Fruit fly (Drosophila melanogaster) whole organism, prepupa: ENCODE data around the gene CG33947.

Experiments
- CG10631 ChIP-seq: fragments of 200-800 bp; sonication (Bioruptor generic); optimal IDR thresholded peaks from 2 replicates; lab custom pipeline; 2016; ENCODE audit warnings: missing biosample characterization, missing genetic modification characterization
- CG10669 ChIP-seq: fragments of 200-800 bp; sonication (Bioruptor generic); optimal IDR thresholded peaks from 3 replicates; lab custom pipeline; 2018; ENCODE audit warnings: missing biosample characterization, mild to moderate bottlenecking, missing genetic modification characterization, moderate library complexity
- CG11294 ChIP-seq: fragments of 200-800 bp; sonication (Bioruptor generic); IDR thresholded peaks from 2 replicates; pipeline ENCODE4 v1.3.6; 2022; ENCODE audit warnings: missing biosample characterization, missing genetic modification characterization
- CG11762 ChIP-seq: fragments of 200-800 bp; sonication (Bioruptor generic); optimal IDR thresholded peaks from 3 replicates; lab custom pipeline; 2016; ENCODE audit warnings: missing biosample characterization, missing genetic modification characterization; ENCODE audit not compliant: insufficient read depth
- CG11902 ChIP-seq: fragments of 200-800 bp; sonication (Bioruptor generic); optimal IDR thresholded peaks from 3 replicates; lab custom pipeline; 2016; ENCODE audit warnings: missing biosample characterization, missing genetic modification characterization
- CG1621 ChIP-seq: fragments of 200-800 bp; sonication (Bioruptor generic); optimal IDR thresholded peaks from 3 replicates; lab custom pipeline; 2018; ENCODE audit warnings: missing biosample characterization, mild to moderate bottlenecking, missing genetic modification characterization
- CG16779 ChIP-seq: fragments of 200-800 bp; sonication (Bioruptor generic); optimal IDR thresholded peaks from 3 replicates; lab custom pipeline; 2017; ENCODE audit warnings: missing biosample characterization, mild to moderate bottlenecking, missing genetic modification characterization
- CG3032 ChIP-seq: fragments of 200-800 bp; optimal IDR thresholded peaks from 2 replicates; lab custom pipeline; 2019; ENCODE audit warnings: missing biosample characterization, mild to moderate bottlenecking, missing genetic modification characterization, moderate library complexity
- CG31627 ChIP-seq: fragments of 200-800 bp; sonication (Bioruptor generic); optimal IDR thresholded peaks from 3 replicates; lab custom pipeline; 2016; ENCODE audit warnings: missing biosample characterization, missing genetic modification characterization
- CG32006 ChIP-seq: fragments of 200-800 bp; sonication (Bioruptor generic); optimal IDR thresholded peaks from 3 replicates; lab custom pipeline; 2017; ENCODE audit warnings: missing biosample characterization, mild to moderate bottlenecking, missing genetic modification characterization
- CG34406 ChIP-seq: fragments of 200-800 bp; sonication (Bioruptor generic); optimal IDR thresholded peaks from 3 replicates; lab custom pipeline; 2016; ENCODE audit warnings: missing biosample characterization, missing genetic modification characterization
- CG3919 ChIP-seq: fragments of 200-800 bp; sonication (Bioruptor generic); optimal IDR thresholded peaks from 3 replicates; lab custom pipeline; 2016; ENCODE audit warnings: missing biosample characterization, missing genetic modification characterization
- CG4318 ChIP-seq: fragments of 200-800 bp; sonication (Bioruptor generic); optimal IDR thresholded peaks from 3 replicates; lab custom pipeline; 2017; ENCODE audit warnings: missing biosample characterization, mild to moderate bottlenecking, missing genetic modification characterization
- CG6163 ChIP-seq: fragments of 200-800 bp; sonication (Bioruptor generic); IDR thresholded peaks from 3 replicates; pipeline ENCODE4 v1.3.6; 2022; ENCODE audit warnings: missing biosample characterization, missing genetic modification characterization
- CG6276 ChIP-seq: fragments of 200-800 bp; sonication (Bioruptor generic); optimal IDR thresholded peaks from 2 replicates; lab custom pipeline; 2017; ENCODE audit warnings: missing biosample characterization, mild to moderate bottlenecking, missing genetic modification characterization
- CG6854 ChIP-seq: fragments of 200-800 bp; sonication (Bioruptor generic); optimal IDR thresholded peaks from 2 replicates; lab custom pipeline; 2017; ENCODE audit warnings: missing biosample characterization, mild to moderate bottlenecking, missing genetic modification characterization
- CG8119 ChIP-seq: fragments of 200-800 bp; sonication (Bioruptor generic); IDR thresholded peaks from 3 replicates; pipeline ENCODE4 v1.3.6; 2022; ENCODE audit warnings: missing biosample characterization, missing genetic modification characterization
- CG8632 ChIP-seq: fragments of 200-800 bp; sonication (Bioruptor generic); optimal IDR thresholded peaks from 3 replicates; lab custom pipeline; 2016; ENCODE audit warnings: missing biosample characterization, missing genetic modification characterization
- CG9139 ChIP-seq: fragments of 200-800 bp; sonication (Bioruptor generic); optimal IDR thresholded peaks from 3 replicates; lab custom pipeline; 2017; ENCODE audit warnings: missing biosample characterization, mild to moderate bottlenecking, missing genetic modification characterization
- Eip75B ChIP-seq: fragments of 200-800 bp; sonication (Bioruptor generic); optimal IDR thresholded peaks from 3 replicates; lab custom pipeline; 2016; ENCODE audit warnings: missing biosample characterization, missing genetic modification characterization
- Eip93F ChIP-seq: fragments of 200-800 bp; sonication (Bioruptor generic); optimal IDR thresholded peaks from 2 replicates; lab custom pipeline; 2016; ENCODE audit warnings: missing biosample characterization, mild to moderate bottlenecking, missing genetic modification characterization
- Ets21C ChIP-seq: fragments of 200-800 bp; sonication (Bioruptor generic); optimal IDR thresholded peaks from 3 replicates; lab custom pipeline; 2016; ENCODE audit warnings: missing biosample characterization, missing genetic modification characterization
- Ets96B ChIP-seq: fragments of 200-800 bp; optimal IDR thresholded peaks from 2 replicates; lab custom pipeline; 2019; ENCODE audit warnings: missing biosample characterization, mild to moderate bottlenecking, missing genetic modification characterization, moderate library complexity
- Hr38 ChIP-seq: sonication (Bioruptor generic); optimal IDR thresholded peaks from 2 replicates; lab custom pipeline; 2016; ENCODE audit warnings: missing biosample characterization, missing genetic modification characterization
- Hr39 ChIP-seq: fragments of 200-800 bp; sonication (Bioruptor generic); optimal IDR thresholded peaks from 2 replicates; lab custom pipeline; 2016; ENCODE audit warnings: missing biosample characterization, missing genetic modification characterization
- Hr4 ChIP-seq: fragments of 200-800 bp; sonication (Bioruptor generic); optimal IDR thresholded peaks from 3 replicates; lab custom pipeline; 2016; ENCODE audit warnings: missing biosample characterization, missing genetic modification characterization
- Lpt ChIP-seq: fragments of 200-800 bp; sonication (Bioruptor generic); optimal IDR thresholded peaks from 3 replicates; lab custom pipeline; 2016; ENCODE audit warnings: missing biosample characterization, missing genetic modification characterization
- Met ChIP-seq: fragments of 200-800 bp; sonication (Bioruptor generic); optimal IDR thresholded peaks from 3 replicates; lab custom pipeline; 2016; ENCODE audit warnings: missing biosample characterization, missing genetic modification characterization
- OdsH ChIP-seq: fragments of 200-800 bp; sonication (Bioruptor generic); optimal IDR thresholded peaks from 3 replicates; lab custom pipeline; 2016; ENCODE audit warnings: missing biosample characterization, missing genetic modification characterization
- Sox102F ChIP-seq: fragments of 200-800 bp; sonication (Bioruptor generic); optimal IDR thresholded peaks from 2 replicates; lab custom pipeline; 2016; ENCODE audit warnings: missing biosample characterization, mild to moderate bottlenecking, missing genetic modification characterization
- Sox14 ChIP-seq: fragments of 200-800 bp; sonication (Bioruptor generic); optimal IDR thresholded peaks from 3 replicates; lab custom pipeline; 2016; ENCODE audit warnings: missing biosample characterization, missing genetic modification characterization
- achi ChIP-seq: fragments of 200-800 bp; sonication (Bioruptor generic); optimal IDR thresholded peaks from 3 replicates; lab custom pipeline; 2016; ENCODE audit warnings: missing biosample characterization, missing genetic modification characterization
- acj6 ChIP-seq: fragments of 200-800 bp; sonication (Bioruptor generic); optimal IDR thresholded peaks from 3 replicates; lab custom pipeline; 2016; ENCODE audit warnings: missing biosample characterization, missing genetic modification characterization
- dac ChIP-seq: fragments of 200-800 bp; sonication (Bioruptor generic); optimal IDR thresholded peaks from 2 replicates; lab custom pipeline; 2017; ENCODE audit warnings: missing biosample characterization, mild to moderate bottlenecking, missing genetic modification characterization
- dsx ChIP-seq: fragments of 200-800 bp; optimal IDR thresholded peaks from 3 replicates; lab custom pipeline; 2019; ENCODE audit warnings: missing biosample characterization, mild to moderate bottlenecking, missing genetic modification characterization, moderate library complexity; ENCODE audit not compliant: poor library complexity, severe bottlenecking
- eg ChIP-seq: fragments of 200-800 bp; sonication (Bioruptor generic); IDR thresholded peaks from 3 replicates; pipeline ENCODE4 v1.3.6; 2022; ENCODE audit warnings: missing biosample characterization, missing genetic modification characterization
- esn ChIP-seq: fragments of 200-800 bp; sonication (Bioruptor generic); optimal IDR thresholded peaks from 2 replicates; lab custom pipeline; 2016; ENCODE audit warnings: missing biosample characterization, mild to moderate bottlenecking, missing genetic modification characterization, moderate library complexity
- fd59A ChIP-seq: fragments of 200-800 bp; sonication (Bioruptor generic); optimal IDR thresholded peaks from 2 replicates; lab custom pipeline; 2017; ENCODE audit warnings: missing biosample characterization, mild to moderate bottlenecking, missing genetic modification characterization, missing genetic modification reagents
- lz ChIP-seq: fragments of 200-800 bp; sonication (Bioruptor generic); optimal IDR thresholded peaks from 3 replicates; lab custom pipeline; 2016; ENCODE audit warnings: missing biosample characterization, missing genetic modification characterization
- net ChIP-seq: fragments of 200-800 bp; sonication (Bioruptor generic); optimal IDR thresholded peaks from 3 replicates; lab custom pipeline; 2016; ENCODE audit warnings: missing biosample characterization, missing genetic modification characterization
- pdm3 ChIP-seq: fragments of 200-800 bp; sonication (Bioruptor generic); optimal IDR thresholded peaks from 3 replicates; lab custom pipeline; 2016; ENCODE audit warnings: missing biosample characterization, missing genetic modification characterization
- spab ChIP-seq: fragments of 200-800 bp; sonication (Bioruptor generic); optimal IDR thresholded peaks from 2 replicates; lab custom pipeline; 2017; ENCODE audit warnings: missing biosample characterization, mild to moderate bottlenecking, missing genetic modification characterization, missing genetic modification reagents
- ss ChIP-seq, 2 experiments: fragments of 200-800 bp; sonication (Bioruptor generic); optimal IDR thresholded peaks; 2 replicates in 1 of 2; 3 replicates in 1 of 2; lab custom pipeline; 2017 to 2018; ENCODE audit warnings: mild to moderate bottlenecking in 2 of 2, missing biosample characterization in 2 of 2, missing genetic modification characterization in 2 of 2, moderate library complexity in 1 of 2
- svp ChIP-seq: fragments of 200-800 bp; sonication (Bioruptor generic); peaks from one replicate; lab custom pipeline; 2016; ENCODE audit warnings: missing biosample characterization, missing genetic modification characterization
- topi ChIP-seq: fragments of 200-800 bp; sonication (Bioruptor generic); optimal IDR thresholded peaks from 3 replicates; lab custom pipeline; 2016; ENCODE audit warnings: missing biosample characterization, missing genetic modification characterization
- vri ChIP-seq: fragments of 200-800 bp; sonication (Bioruptor generic); optimal IDR thresholded peaks from 3 replicates; lab custom pipeline; 2016; ENCODE audit warnings: missing biosample characterization, mild to moderate bottlenecking, missing genetic modification characterization

Gene CG33947

DNA sequence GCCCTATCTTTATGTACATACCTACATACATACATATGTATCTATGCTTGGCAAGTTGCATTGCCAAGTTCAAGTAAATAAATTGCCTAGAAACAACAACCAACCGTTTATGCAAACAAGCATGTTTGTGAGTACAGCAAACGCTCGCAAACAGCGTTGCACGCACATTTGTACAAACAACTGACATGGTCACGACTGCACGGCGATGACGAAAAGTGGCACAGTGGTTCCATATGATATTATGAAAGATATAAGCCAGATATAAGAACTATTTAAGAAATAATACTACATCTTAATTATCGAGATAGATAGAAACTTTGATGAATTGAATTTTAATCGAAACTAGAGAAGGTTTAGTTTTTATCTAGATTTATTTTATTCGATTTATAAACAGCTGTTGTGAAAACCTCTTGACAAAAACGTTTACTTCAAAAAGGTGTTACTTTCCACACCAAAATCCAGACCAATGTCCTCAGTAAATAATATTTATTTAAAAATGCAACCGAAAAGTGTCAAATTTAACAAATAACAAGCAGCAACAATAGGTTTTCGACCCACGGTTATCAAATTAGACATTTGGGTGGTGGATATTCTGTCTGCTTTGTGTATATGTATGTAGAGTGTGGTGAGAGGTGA, 6.4 kb upstream of the CG33947 start (continued):
- TF ChIP-seq CG11902 (GFP tag; lab: Kevin White, UChicago), result no peak
- TF ChIP-seq Eip75B (GFP tag; lab: Kevin White, UChicago), result peak; percentile 49
- peak; percentile 68 for TF ChIP-seq CG8632 (GFP tag; lab: Kevin White, UChicago)
- peak; percentile 61 for TF ChIP-seq CG10631 (GFP tag; lab: Kevin White, UChicago)
- TF ChIP-seq Met (GFP tag; lab: Kevin White, UChicago), result peak; percentile 78
- peak; percentile 71 for TF ChIP-seq Lpt (GFP tag; lab: Kevin White, UChicago)
- peak; percentile 50 for TF ChIP-seq CG11762 (GFP tag; lab: Kevin White, UChicago)
- TF ChIP-seq Hr38 (GFP tag; lab: Kevin White, UChicago), result no peak
- TF ChIP-seq eg, result peak; percentile 67
- TF ChIP-seq dsx (GFP tag; lab: Kevin White, UChicago), result no peak
- peak; percentile 84 for TF ChIP-seq net (GFP tag; lab: Kevin White, UChicago)
- TF ChIP-seq spab (GFP tag; lab: Kevin White, UChicago), result peak; percentile 15
- TF ChIP-seq fd59A, result no peak
- peak; percentile 53 for TF ChIP-seq dac (GFP tag; lab: Kevin White, UChicago)
- TF ChIP-seq CG32006, result peak; percentile 90
- peak; percentile 79 for TF ChIP-seq CG8119 (GFP tag; lab: Robert Waterston, UW)
- peak; percentile 61 for TF ChIP-seq vri
- TF ChIP-seq CG31627 (GFP tag; lab: Kevin White, UChicago), result peak; percentile 54
- peak; percentile 69 for TF ChIP-seq CG34406
- no peak for TF ChIP-seq CG1621 (tag; lab: Kevin White, UChicago)
- peak; percentile 11 for TF ChIP-seq CG3032
- TF ChIP-seq Ets96B, result peak; percentile 38
- no peak for TF ChIP-seq CG6854 (GFP tag; lab: Kevin White, UChicago)
- peak; percentile 76 for TF ChIP-seq Sox102F (GFP tag; lab: Kevin White, UChicago)
- TF ChIP-seq ss (GFP tag; optimal IDR thresholded peaks at IDR 0.05; lab: Kevin White, UChicago), result peak; percentile 28 to 57
- peak; percentile 81 for TF ChIP-seq esn
- TF ChIP-seq CG6163 (GFP tag; lab: Robert Waterston, UW), result peak; percentile 65; the same call in 1 of the 3 replicates
- TF ChIP-seq OdsH (GFP tag; lab: Kevin White, UChicago), result peak; percentile 77
- TF ChIP-seq CG3919 (GFP tag; lab: Kevin White, UChicago), result peak; percentile 55
- TF ChIP-seq CG4318 (GFP tag; lab: Kevin White, UChicago), result peak; percentile 77
- peak; percentile 62 for TF ChIP-seq acj6
- TF ChIP-seq CG11294 (GFP tag; lab: Robert Waterston, UW), result no peak; the same call in 1 of the 2 replicates

DNA sequence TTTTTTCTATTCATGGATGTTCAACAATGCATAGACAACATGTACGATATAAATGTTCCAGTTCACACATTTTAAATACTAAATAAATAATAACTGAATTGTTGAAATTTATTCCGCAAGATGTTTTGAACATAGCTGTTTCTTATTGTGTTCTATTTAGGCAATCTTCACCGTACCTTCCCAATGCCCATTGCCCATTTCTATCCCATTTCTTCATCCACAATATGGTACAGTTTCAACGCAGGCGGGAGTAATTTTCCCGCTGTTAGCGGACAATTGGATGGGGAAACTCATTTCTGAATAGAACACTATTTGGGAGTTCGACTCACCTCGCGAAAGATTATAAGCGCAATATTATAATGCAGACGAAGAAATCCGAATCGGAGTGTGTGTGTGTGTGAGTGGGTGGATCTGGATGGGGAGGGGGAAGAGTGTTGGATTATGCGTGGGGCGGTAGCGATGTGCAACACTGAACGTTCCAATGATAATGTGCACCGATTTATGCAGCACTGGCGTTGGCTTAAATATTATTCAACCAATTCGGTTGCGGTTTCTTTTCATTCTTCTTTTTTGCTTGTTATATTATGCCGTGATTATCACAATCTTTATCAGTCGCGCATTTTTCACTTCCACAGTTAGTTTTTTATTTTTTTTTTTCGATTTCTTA, 4.2 kb upstream of the CG33947 start:
- peak; percentile 28 for TF ChIP-seq CG11902 (GFP tag; lab: Kevin White, UChicago)
- TF ChIP-seq Ets21C (GFP tag; lab: Kevin White, UChicago), result peak; percentile 42
- TF ChIP-seq CG10669 (GFP tag; lab: Kevin White, UChicago), result peak; percentile 33
- TF ChIP-seq vri, result peak; percentile 95
- no peak for TF ChIP-seq CG4318 (GFP tag; lab: Kevin White, UChicago)
- TF ChIP-seq CG6276 (GFP tag; lab: Kevin White, UChicago), result no peak
- TF ChIP-seq CG10631 (GFP tag; lab: Kevin White, UChicago), result peak; percentile 67
- peak; percentile 59 for TF ChIP-seq Hr39 (GFP tag; lab: Kevin White, UChicago)
- peak; percentile 73 for TF ChIP-seq CG31627 (GFP tag; lab: Kevin White, UChicago)
- TF ChIP-seq pdm3, result peak; percentile 66
- peak; percentile 41 for TF ChIP-seq CG3032
- peak; percentile 51; the same call in 1 of the 3 replicates for TF ChIP-seq eg
- TF ChIP-seq OdsH (GFP tag; lab: Kevin White, UChicago), result peak; percentile 67
- TF ChIP-seq lz (GFP tag; lab: Kevin White, UChicago), result peak; percentile 75
- peak; percentile 73 for TF ChIP-seq svp (GFP tag; lab: Kevin White, UChicago)
- peak; percentile 19 for TF ChIP-seq CG16779 (tag; lab: Kevin White, UChicago)
- 0 out of 2 replicates have a peak, but pooled peaks have one; percentile 9 for TF ChIP-seq CG11294 (GFP tag; lab: Robert Waterston, UW)
- TF ChIP-seq CG6854 (GFP tag; lab: Kevin White, UChicago), result peak; percentile 18
- TF ChIP-seq CG3919 (GFP tag; lab: Kevin White, UChicago), result peak; percentile 79
- TF ChIP-seq Sox14 (GFP tag; lab: Kevin White, UChicago), result peak; percentile 70
- peak; percentile 48 for TF ChIP-seq CG9139
- TF ChIP-seq Hr4, result peak; percentile 7
- TF ChIP-seq Ets96B, result no peak
- peak; percentile 35 for TF ChIP-seq spab (GFP tag; lab: Kevin White, UChicago)
- TF ChIP-seq Eip93F, result no peak
- peak; percentile 45 for TF ChIP-seq net (GFP tag; lab: Kevin White, UChicago)
- peak; percentile 21 for TF ChIP-seq CG34406
- peak; percentile 54 for TF ChIP-seq achi
- peak; percentile 76 for TF ChIP-seq topi (GFP tag; lab: Kevin White, UChicago)
